Fruit fly (Drosophila melanogaster): ENCODE measurements around the gene CG15879.

CG15879 gene

dm6 chr3L:2162019-2162418, 6.9 kb downstream of the CG15879 start (continued):
- TF ChIP-seq CG2889 (GFP tag; IDR thresholded peaks at IDR 0.05) (0 out of 3 replicates have a peak, but pooled peaks have one; percentile 39), cad (GFP tag; optimal IDR thresholded peaks at IDR 0.05) (no peak), odd (GFP tag; optimal IDR thresholded peaks at IDR 0.05) (no peak), CG8089 (GFP tag; optimal IDR thresholded peaks at IDR 0.05) (peak; percentile 46), Mes4 (GFP tag; optimal IDR thresholded peaks at IDR 0.05) (peak; percentile 43), E2f2 (GFP tag; IDR thresholded peaks at IDR 0.05) (peak; percentile 56; the same call in 1 of the 2 replicates), wdn (GFP tag; IDR thresholded peaks at IDR 0.05) (0 out of 2 replicates have a peak, but pooled peaks have one; percentile 43), her (GFP tag; optimal IDR thresholded peaks at IDR 0.05) (peak; percentile 21), B-H2 (GFP tag; optimal IDR thresholded peaks at IDR 0.05) (no peak), ftz-f1 (GFP tag; optimal IDR thresholded peaks at IDR 0.05) (no peak), CG8388 (GFP tag; optimal IDR thresholded peaks at IDR 0.05) (peak; percentile 67), nmo (GFP tag; optimal IDR thresholded peaks at IDR 0.05) (peak; percentile 73), CG31441 (GFP tag; IDR thresholded peaks at IDR 0.05) (peak; percentile 85), CG30020 (tag; optimal IDR thresholded peaks at IDR 0.05) (no peak), gcm (GFP tag; optimal IDR thresholded peaks at IDR 0.05) (peak; percentile 59), klu (GFP tag; IDR thresholded peaks at IDR 0.05) (peak; percentile 55), ttk (GFP tag; IDR thresholded peaks at IDR 0.05) (peak; percentile 89), unpg (GFP tag; optimal IDR thresholded peaks at IDR 0.05) (peak; percentile 69), Aef1 (GFP tag; IDR thresholded peaks at IDR 0.05) (peak; percentile 75), CG12744 (GFP tag; optimal IDR thresholded peaks at IDR 0.05) (no peak), peb (GFP tag; IDR thresholded peaks at IDR 0.05) (0 out of 2 replicates have a peak, but pooled peaks have one; percentile 48), nom (GFP tag; optimal IDR thresholded peaks at IDR 0.05) (peak; percentile 43), CG11695 (GFP tag; IDR thresholded peaks at IDR 0.05) (peak; percentile 81; the same call in 2 of the 3 replicates), corto (GFP tag; optimal IDR thresholded peaks at IDR 0.05) (peak; percentile 33), CG31365 (tag; optimal IDR thresholded peaks at IDR 0.05) (peak; percentile 42), CG17612 (GFP tag; IDR thresholded peaks at IDR 0.05) (peak; percentile 20; the same call in 1 of the 2 replicates), CG6254 (GFP tag; optimal IDR thresholded peaks at IDR 0.05) (peak; percentile 64), Bteb2 (GFP tag; optimal IDR thresholded peaks at IDR 0.05) (peak; percentile 24), Hey (tag; optimal IDR thresholded peaks at IDR 0.05) (no peak), Optix (GFP tag; IDR thresholded peaks at IDR 0.05) (peak; percentile 87), Deaf1 (tag; optimal IDR thresholded peaks at IDR 0.05) (peak; percentile 25), CG12236 (GFP tag; optimal IDR thresholded peaks at IDR 0.05) (peak; percentile 18), Fer2 (tag; optimal IDR thresholded peaks at IDR 0.05) (no peak), cas (GFP tag; IDR thresholded peaks at IDR 0.05) (no peak), br (optimal IDR thresholded peaks at IDR 0.05) (no peak), unc-4 (GFP tag; IDR thresholded peaks at IDR 0.05; ENCODE audit: partially characterized antibody) (no peak), E2f1 (GFP tag; IDR thresholded peaks at IDR 0.05) (peak; percentile 83), CG6175 (GFP tag; IDR thresholded peaks at IDR 0.05) (peak; percentile 39; the same call in 1 of the 3 replicates), CG2875 (GFP tag; optimal IDR thresholded peaks at IDR 0.05) (peak; percentile 57), CG14667 (GFP tag; IDR thresholded peaks at IDR 0.05) (peak; percentile 66), sr (GFP tag; IDR thresholded peaks at IDR 0.05) (peak; percentile 71; the same call in 2 of the 3 replicates), p53 (GFP tag; optimal IDR thresholded peaks at IDR 0.05) (peak; percentile 20), Dek (tag; optimal IDR thresholded peaks at IDR 0.05) (peak; percentile 30), D19A (tag; optimal IDR thresholded peaks at IDR 0.05) (peak; percentile 75), CG3726 (GFP tag; IDR thresholded peaks at IDR 0.05) (peak; percentile 83; the same call in 2 of the 3 replicates), nau (GFP tag; optimal IDR thresholded peaks at IDR 0.05) (peak; percentile 72), ara (GFP tag; IDR thresholded peaks at IDR 0.05) (peak; percentile 81), BtbVII (GFP tag; optimal IDR thresholded peaks at IDR 0.05) (peak; percentile 37), CG14710 (tag; optimal IDR thresholded peaks at IDR 0.05) (peak; percentile 73), caup (GFP tag; optimal IDR thresholded peaks at IDR 0.05; ENCODE audit: severe bottlenecking) (peak; percentile 34), H15 (GFP tag; IDR thresholded peaks at IDR 0.05) (peak; percentile 87)

Measured in whole organism, embryonic.